Worm (Caenorhabditis elegans) whole organism, late embryonic: Measurements from ENCODE around the gene F56D6.8.

Source experiments
- C08G9.2 ChIP-seq: sonication (generic microtip); optimal IDR thresholded peaks from 2 replicates; lab custom pipeline; 2016; ENCODE audit warnings: mild to moderate bottlenecking, missing genetic modification characterization, moderate library complexity, missing compliant biosample characterization
- C38D4.7 ChIP-seq: fragments of 200-800 bp; sonication (Bioruptor generic); optimal IDR thresholded peaks from 2 replicates; lab custom pipeline; 2018; ENCODE audit warnings: mild to moderate bottlenecking, missing genetic modification characterization, moderate library complexity, missing compliant biosample characterization
- F13H6.1 ChIP-seq: sonication (generic microtip); optimal IDR thresholded peaks from 2 replicates; lab custom pipeline; 2016; ENCODE audit warnings: missing genetic modification characterization, missing compliant biosample characterization
- K02D7.2 ChIP-seq: sonication (generic microtip); optimal IDR thresholded peaks from 2 replicates; lab custom pipeline; 2017; ENCODE audit warnings: mild to moderate bottlenecking, missing genetic modification characterization, missing compliant biosample characterization
- T23F11.4 ChIP-seq: fragments of 200-800 bp; sonication (Bioruptor generic); optimal IDR thresholded peaks from 2 replicates; lab custom pipeline; 2018; ENCODE audit warnings: mild to moderate bottlenecking, missing genetic modification characterization, missing compliant biosample characterization
- ahr-1 ChIP-seq: sonication (generic microtip); optimal IDR thresholded peaks from 2 replicates; lab custom pipeline; 2016; ENCODE audit warnings: missing genetic modification characterization, missing compliant biosample characterization
- ceh-18 ChIP-seq: sonication (generic microtip); optimal IDR thresholded peaks from 2 replicates; lab custom pipeline; 2016; ENCODE audit warnings: missing genetic modification characterization, missing compliant biosample characterization
- ceh-22 ChIP-seq: sonication (generic microtip); optimal IDR thresholded peaks from 2 replicates; lab custom pipeline; 2017; ENCODE audit warnings: missing biosample characterization, missing genetic modification characterization
- ceh-24 ChIP-seq: sonication (generic microtip); optimal IDR thresholded peaks from 2 replicates; lab custom pipeline; 2016; ENCODE audit warnings: mild to moderate bottlenecking, missing genetic modification characterization, missing compliant biosample characterization
- ceh-30 ChIP-seq: fragments of 150-350 bp; optimal IDR thresholded peaks from 2 replicates; lab custom pipeline; 2014; ENCODE audit warnings: missing biosample characterization, missing genetic modification characterization
- ceh-34 ChIP-seq: sonication (generic microtip); optimal IDR thresholded peaks from 2 replicates; lab custom pipeline; 2016; ENCODE audit warnings: mild to moderate bottlenecking, missing genetic modification characterization, missing compliant biosample characterization
- ceh-6 ChIP-seq: fragments of 200-800 bp; sonication (Bioruptor generic); optimal IDR thresholded peaks from 2 replicates; lab custom pipeline; 2018; ENCODE audit warnings: mild to moderate bottlenecking, missing genetic modification characterization, missing compliant biosample characterization
- ceh-9 ChIP-seq: sonication (generic microtip); optimal IDR thresholded peaks from 2 replicates; lab custom pipeline; 2016; ENCODE audit warnings: mild to moderate bottlenecking, missing genetic modification characterization, inconsistent platforms, missing compliant biosample characterization
- dmd-4 ChIP-seq: sonication (generic microtip); optimal IDR thresholded peaks from 2 replicates; lab custom pipeline; 2016; ENCODE audit warnings: borderline replicate concordance, missing genetic modification characterization, missing compliant biosample characterization
- dve-1 ChIP-seq: sonication (generic microtip); optimal IDR thresholded peaks from 2 replicates; lab custom pipeline; 2017; ENCODE audit warnings: antibody characterized with exemption, mild to moderate bottlenecking, missing genetic modification characterization, missing compliant biosample characterization
- elt-2 ChIP-seq: sonication (generic microtip); optimal IDR thresholded peaks from 2 replicates; lab custom pipeline; 2016; ENCODE audit warnings: missing genetic modification reagents, missing genetic modification characterization, missing compliant biosample characterization
- elt-4 ChIP-seq: sonication (generic microtip); optimal IDR thresholded peaks from 2 replicates; lab custom pipeline; 2016; ENCODE audit warnings: missing genetic modification characterization, missing compliant biosample characterization
- ets-4 ChIP-seq: sonication (generic microtip); optimal IDR thresholded peaks from 2 replicates; lab custom pipeline; 2016; ENCODE audit warnings: missing genetic modification characterization, missing compliant biosample characterization
- fkh-10 ChIP-seq: fragments of 150-350 bp; optimal IDR thresholded peaks from 2 replicates; lab custom pipeline; 2014; ENCODE audit warnings: missing biosample characterization, missing genetic modification reagents, missing genetic modification characterization
- gmeb-2 ChIP-seq: sonication (generic microtip); optimal IDR thresholded peaks from 2 replicates; lab custom pipeline; 2016; ENCODE audit warnings: missing genetic modification characterization, inconsistent platforms, missing compliant biosample characterization
- hlh-13 ChIP-seq: fragments of 200-800 bp; sonication (Bioruptor generic); optimal IDR thresholded peaks from 2 replicates; lab custom pipeline; 2018; ENCODE audit warnings: mild to moderate bottlenecking, missing genetic modification characterization, missing compliant biosample characterization
- hlh-30 ChIP-seq: sonication (generic microtip); optimal IDR thresholded peaks from 2 replicates; lab custom pipeline; 2017; ENCODE audit warnings: antibody characterized with exemption, missing genetic modification characterization, missing compliant biosample characterization; ENCODE audit not compliant: insufficient read depth
- hlh-6 ChIP-seq: sonication (generic microtip); optimal IDR thresholded peaks from 2 replicates; lab custom pipeline; 2016; ENCODE audit warnings: missing genotype, missing genetic modification characterization, missing compliant biosample characterization
- hlh-8 ChIP-seq: sonication (generic microtip); optimal IDR thresholded peaks from 2 replicates; lab custom pipeline; 2016; ENCODE audit warnings: missing genotype, missing genetic modification characterization, missing compliant biosample characterization
- lin-11 ChIP-seq: fragments of 200-800 bp; sonication (Bioruptor generic); optimal IDR thresholded peaks from 2 replicates; lab custom pipeline; 2018; ENCODE audit warnings: mild to moderate bottlenecking, missing genetic modification characterization, missing compliant biosample characterization
- mec-3 ChIP-seq: sonication (generic microtip); optimal IDR thresholded peaks from 2 replicates; lab custom pipeline; 2016; ENCODE audit warnings: borderline replicate concordance, missing genetic modification characterization, missing compliant biosample characterization
- nfya-1 ChIP-seq: sonication (generic microtip); optimal IDR thresholded peaks from 2 replicates; lab custom pipeline; 2017; ENCODE audit warnings: missing genetic modification characterization, mild to moderate bottlenecking, missing compliant biosample characterization, antibody characterized with exemption, moderate library complexity
- npax-4 ChIP-seq: sonication (generic microtip); optimal IDR thresholded peaks from 2 replicates; lab custom pipeline; 2016; ENCODE audit warnings: missing genetic modification characterization, missing compliant biosample characterization
- pag-3 ChIP-seq: sonication (generic microtip); optimal IDR thresholded peaks from 2 replicates; lab custom pipeline; 2016; ENCODE audit warnings: missing compliant biosample characterization, missing genetic modification characterization, borderline replicate concordance
- pat-9 ChIP-seq: fragments of 200-800 bp; sonication (Bioruptor generic); optimal IDR thresholded peaks from 2 replicates; lab custom pipeline; 2018; ENCODE audit warnings: mild to moderate bottlenecking, missing genetic modification characterization, moderate library complexity, missing compliant biosample characterization
- pros-1 ChIP-seq: fragments of 150-350 bp; optimal IDR thresholded peaks from 2 replicates; lab custom pipeline; 2014; ENCODE audit warnings: missing biosample characterization, missing genetic modification reagents, missing genetic modification characterization
- sox-2 ChIP-seq: fragments of 200-800 bp; sonication (Bioruptor generic); IDR thresholded peaks from 2 replicates; pipeline ENCODE4 v1.3.6; 2022; ENCODE audit warnings: missing genetic modification reagents, missing genetic modification characterization, missing compliant biosample characterization
- syd-9 ChIP-seq: sonication (generic microtip); optimal IDR thresholded peaks from 2 replicates; lab custom pipeline; 2016; ENCODE audit warnings: mild to moderate bottlenecking, missing genetic modification characterization, moderate library complexity, missing compliant biosample characterization
- tbx-7 ChIP-seq: sonication (generic microtip); optimal IDR thresholded peaks from 2 replicates; lab custom pipeline; 2016; ENCODE audit warnings: missing genotype, missing genetic modification characterization, missing compliant biosample characterization
- unc-3 ChIP-seq, 2 experiments: fragments of 200-800 bp in 1 of 2; sonication (Bioruptor generic) in 1 of 2; sonication (generic microtip) in 1 of 2; conservative IDR thresholded peaks in 1 of 2; optimal IDR thresholded peaks in 1 of 2; 2 replicates each; pipeline versions ENCODE4 v1.3.6 to Lab custom; 2016 to 2022; ENCODE audit warnings: missing compliant biosample characterization in 2 of 2, missing genetic modification characterization in 2 of 2, missing genetic modification reagents in 1 of 2
- ztf-16 ChIP-seq: sonication (generic microtip); optimal IDR thresholded peaks from 2 replicates; lab custom pipeline; 2017; ENCODE audit warnings: missing genetic modification characterization, missing compliant biosample characterization

Gene F56D6.8

DNA sequence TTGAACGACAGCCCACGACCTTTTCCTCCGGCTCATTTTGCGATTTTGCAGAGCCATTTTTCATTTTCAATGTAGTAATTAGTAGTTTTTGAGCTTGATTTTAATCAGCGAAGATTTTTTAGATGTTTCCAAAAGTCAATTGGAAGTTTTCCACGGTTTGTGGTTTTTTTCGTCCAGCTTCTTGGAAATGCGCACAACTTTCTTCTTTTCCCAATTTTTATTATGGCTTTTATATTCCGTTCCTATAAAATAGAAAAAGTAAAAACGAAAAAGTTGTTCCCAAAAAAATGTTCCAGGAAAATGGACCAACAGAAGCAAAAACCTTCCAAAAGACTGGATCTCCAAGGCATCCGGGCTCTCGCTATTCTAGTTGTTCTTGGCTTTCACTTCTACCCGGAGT is 8.9 kb downstream of the F56D6.8 start, which contains the start of gene oac-22:
Gene oac-22, plus strand, starts transcription at position 301 of the 400 bp plus-strand sequence.
- TF ChIP-seq ceh-9 (tag; lab: Kevin White, UChicago): no peak

DNA sequence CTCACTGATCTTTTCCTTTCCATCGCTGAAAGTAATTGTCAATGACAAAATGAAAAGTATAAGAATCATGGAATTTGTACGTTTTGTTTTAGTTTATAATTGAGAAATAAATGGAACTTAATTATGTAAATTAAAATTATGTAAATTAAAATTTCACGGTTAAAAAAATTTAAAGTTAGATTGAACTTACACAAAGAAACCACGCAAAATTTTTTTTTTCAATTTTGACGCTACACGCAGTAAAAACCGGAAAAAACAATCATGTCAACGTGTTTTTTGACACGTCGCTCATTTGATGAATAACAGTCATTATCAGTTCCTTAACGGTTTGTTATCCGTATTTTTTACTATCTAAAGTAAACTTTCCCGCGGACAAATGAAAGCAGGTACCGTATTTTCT is 13.1 kb downstream of the F56D6.8 start, which contains the start of the genes F37C4.8 and oac-23:
Gene F37C4.8, minus strand, starts transcription at position 101 of the 400 bp plus-strand sequence.
Gene oac-23, plus strand, starts transcription at position 323 of the 400 bp plus-strand sequence.
- TF ChIP-seq ceh-30 (tag; lab: Kevin White, UChicago): no peak
- no peak for TF ChIP-seq hlh-8 (tag; lab: Kevin White, UChicago)
- TF ChIP-seq ets-4 (tag; lab: Kevin White, UChicago): no peak
- no peak for TF ChIP-seq dmd-4 (tag; lab: Kevin White, UChicago)
- TF ChIP-seq ceh-6 (GFP tag; lab: Kevin White, UChicago): no peak
- TF ChIP-seq pat-9 (tag; lab: Kevin White, UChicago): no peak
- no peak for TF ChIP-seq C08G9.2 (tag; lab: Kevin White, UChicago)
- no peak for TF ChIP-seq nfya-1 (tag; lab: Kevin White, UChicago)
- no peak for TF ChIP-seq ceh-34 (tag; lab: Kevin White, UChicago)
- no peak for TF ChIP-seq ceh-18
- no peak for TF ChIP-seq npax-4
- TF ChIP-seq gmeb-2 (tag; lab: Kevin White, UChicago): no peak
- TF ChIP-seq fkh-10 (GFP tag; lab: Kevin White, UChicago): no peak
- TF ChIP-seq ahr-1 (tag; lab: Kevin White, UChicago): no peak

DNA sequence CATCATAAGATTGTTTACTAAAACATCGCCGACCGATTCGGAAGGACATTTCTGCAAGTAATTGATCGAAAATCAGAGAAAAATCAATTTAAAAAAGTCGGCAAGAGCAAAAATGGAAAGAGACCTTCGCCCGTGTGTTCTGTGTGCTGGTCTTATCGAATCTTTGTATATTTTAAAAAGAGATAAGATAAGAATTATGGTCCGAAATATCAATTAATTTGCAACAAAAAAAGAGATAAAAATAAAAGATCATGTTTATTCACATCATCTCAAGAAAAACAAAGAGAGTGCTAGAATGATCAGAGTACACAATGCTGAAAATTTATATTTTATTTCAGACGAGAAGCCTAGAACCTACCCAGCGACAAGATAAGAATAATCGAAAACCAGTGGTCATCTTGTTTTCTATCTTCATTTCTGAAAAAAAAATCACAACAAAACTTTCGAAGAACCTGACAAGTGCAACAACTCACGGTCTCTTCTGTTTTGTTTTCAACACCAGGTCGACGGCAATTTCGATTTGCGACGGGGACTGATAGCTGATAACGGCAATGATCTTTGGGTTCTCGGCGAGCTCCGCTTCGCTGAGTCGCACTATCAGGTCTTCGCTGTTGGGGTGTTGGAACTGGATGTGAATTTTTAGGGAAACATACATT is 15.8 kb downstream of the F56D6.8 start, which contains the start of gene F37C4.6:
Gene F37C4.6, minus strand, starts transcription at position 51 of the 656 bp plus-strand sequence.
- TF ChIP-seq mec-3 (tag; lab: Kevin White, UChicago) (no peak), elt-2 (tag; lab: Kevin White, UChicago) (peak; percentile 71)

DNA sequence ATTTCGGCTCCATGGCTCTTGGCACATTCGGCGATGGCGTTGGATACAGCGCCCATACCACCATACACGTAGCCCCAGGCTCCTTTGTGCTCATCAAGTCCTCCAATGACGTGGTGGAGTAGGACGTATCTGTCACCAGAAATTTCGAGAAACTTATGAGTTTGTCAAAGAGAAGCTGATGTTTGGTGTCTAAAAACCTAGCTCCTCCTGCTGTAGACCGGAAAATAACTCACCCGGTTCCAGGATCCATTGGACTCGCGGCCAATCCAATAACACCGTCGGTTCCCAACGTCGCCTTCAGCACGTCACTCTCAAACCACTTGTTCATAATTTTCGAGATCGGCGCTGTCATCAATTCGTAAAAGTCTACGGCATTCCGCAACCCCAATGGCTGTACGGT is 17.3 kb downstream of the F56D6.8 start:
- TF ChIP-seq unc-3 (GFP tag; conservative IDR thresholded peaks at IDR 0.05; lab: Robert Waterston, UW): no peak
- no peak for TF ChIP-seq unc-3 (tag; optimal IDR thresholded peaks at IDR 0.05; lab: Kevin White, UChicago)
- TF ChIP-seq pag-3: no peak
- TF ChIP-seq dve-1 (tag; lab: Kevin White, UChicago): no peak
- TF ChIP-seq lin-11: no peak
- no peak for TF ChIP-seq T23F11.4 (GFP tag; lab: Kevin White, UChicago)
- TF ChIP-seq fkh-10 (GFP tag; lab: Kevin White, UChicago): no peak
- no peak for TF ChIP-seq pros-1 (tag; lab: Kevin White, UChicago)
- no peak for TF ChIP-seq hlh-6
- TF ChIP-seq tbx-7: no peak
- no peak for TF ChIP-seq ceh-22 (tag; lab: Kevin White, UChicago)
- TF ChIP-seq ceh-24 (tag; lab: Kevin White, UChicago): no peak
- TF ChIP-seq C38D4.7: no peak
- TF ChIP-seq elt-4 (tag; lab: Kevin White, UChicago): no peak
- TF ChIP-seq hlh-13 (GFP tag; lab: Kevin White, UChicago): no peak
- TF ChIP-seq nfya-1 (tag; lab: Kevin White, UChicago): no peak
- TF ChIP-seq sox-2 (GFP tag; lab: Robert Waterston, UW): no peak
- TF ChIP-seq, all 69 proteins: peak for 0

DNA sequence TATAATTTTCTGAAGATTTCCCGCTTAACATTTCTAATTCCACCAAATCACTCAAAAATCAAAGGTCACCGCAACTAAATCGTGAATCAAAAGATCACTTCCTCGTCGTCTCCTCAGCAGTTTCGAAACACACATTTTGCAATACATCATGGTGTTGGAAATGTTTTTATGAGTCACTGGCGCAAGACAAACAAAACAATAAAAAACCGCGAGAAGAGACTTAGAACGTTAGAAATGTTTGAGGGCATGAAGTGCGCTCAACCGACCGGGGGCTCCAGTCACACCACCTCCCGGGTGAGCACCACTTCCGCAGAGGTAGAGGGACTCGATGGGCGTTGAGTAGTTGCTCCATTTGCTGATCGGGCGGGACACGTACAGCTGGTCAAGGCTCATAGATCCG is 19.0 kb downstream of the F56D6.8 start:
- TF ChIP-seq hlh-30: no peak
- TF ChIP-seq K02D7.2: no peak
- TF ChIP-seq tbx-7: no peak
- no peak for TF ChIP-seq F13H6.1
- TF ChIP-seq ztf-16 (tag; lab: Kevin White, UChicago): no peak
- no peak for TF ChIP-seq hlh-13 (GFP tag; lab: Kevin White, UChicago)
- no peak for TF ChIP-seq syd-9
- TF ChIP-seq C08G9.2 (tag; lab: Kevin White, UChicago): no peak
